Worm (Caenorhabditis elegans) whole organism, L1 larva: ENCODE data around the gene Y73F8A.15.

Experiments
- ama-1 ChIP-seq: fragments of 150-350 bp; optimal IDR thresholded peaks from 2 replicates; lab custom pipeline; 2014
- fkh-10 ChIP-seq: sonication (generic microtip); optimal IDR thresholded peaks from 2 replicates; lab custom pipeline; 2017; ENCODE audit warnings: missing biosample characterization, missing genetic modification reagents, missing genetic modification characterization

DNA sequence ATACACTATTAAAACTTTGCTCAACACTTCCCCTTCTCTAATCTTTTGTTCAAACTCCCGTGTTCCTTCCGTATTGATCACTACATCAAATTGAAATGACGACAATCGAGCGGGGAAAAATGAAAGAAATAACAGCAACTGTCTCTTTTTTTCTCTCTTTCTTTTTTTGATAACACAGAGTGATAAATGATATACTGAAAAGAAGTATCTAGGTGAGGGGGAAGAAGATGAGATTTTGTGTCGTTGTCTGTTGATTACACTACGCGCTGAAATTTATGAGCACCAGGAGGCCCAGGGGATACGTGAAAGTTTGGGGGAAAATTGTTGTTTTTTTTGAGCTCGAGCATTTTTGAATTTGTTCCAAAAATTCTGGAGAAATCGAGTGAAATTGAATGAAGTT lies 47.3 kb upstream of the Y73F8A.15 start:
- TF ChIP-seq ama-1 (lab: Kevin White, UChicago) = no peak
- TF ChIP-seq fkh-10 (GFP tag; lab: Kevin White, UChicago) = no peak
